Worm (Caenorhabditis elegans) whole organism, L4/young adult: ENCODE measurements around the gene C02F5.13.

ENCODE experiments used
- dao-5 ChIP-seq: sonication (generic microtip); optimal IDR thresholded peaks from 2 replicates; lab custom pipeline; 2016; ENCODE audit warnings: missing genotype, missing genetic modification characterization, moderate library complexity, missing compliant biosample characterization
- him-1 ChIP-seq: sonication (generic microtip); optimal IDR thresholded peaks from 2 replicates; lab custom pipeline; 2016; ENCODE audit warnings: missing genotype, missing genetic modification reagents, missing genetic modification characterization, missing compliant biosample characterization

DNA sequence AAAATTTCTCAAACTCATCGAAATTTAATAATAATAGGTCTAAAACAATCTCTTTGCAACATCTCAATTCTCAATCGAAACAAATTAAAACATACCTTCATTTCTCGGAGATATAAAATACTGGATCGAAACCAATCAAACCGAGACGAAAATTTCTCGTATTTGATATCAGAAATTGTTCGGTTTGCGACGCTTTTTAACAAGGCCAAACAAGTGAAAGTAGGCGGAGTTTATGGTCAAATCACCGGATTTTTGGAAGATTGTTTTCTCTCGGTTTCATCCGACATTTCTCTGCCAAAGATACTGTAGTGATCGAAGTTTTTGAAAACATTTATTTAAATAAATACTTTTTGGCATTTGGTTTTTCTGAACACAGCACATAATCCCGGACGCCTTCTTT is 11.8 kb upstream of the C02F5.13 start, which contains the start of gene C02F5.14:
- TF ChIP-seq dao-5 (tag; lab: Kevin White, UChicago), result no peak
- no peak for TF ChIP-seq him-1 (tag; lab: Kevin White, UChicago)
